Fruit fly (Drosophila melanogaster) S2 (cell line): ENCODE data around the gene mus312.

Experiments
- CG8478 ChIP-seq: fragments of >200 bp; optimal IDR thresholded peaks from 2 replicates; lab custom pipeline; 2018
- CTCF ChIP-seq, 2 experiments: fragments of >200 bp; optimal IDR thresholded peaks; 2 replicates each; lab custom pipeline; 2018

The mus312 gene

DNA sequence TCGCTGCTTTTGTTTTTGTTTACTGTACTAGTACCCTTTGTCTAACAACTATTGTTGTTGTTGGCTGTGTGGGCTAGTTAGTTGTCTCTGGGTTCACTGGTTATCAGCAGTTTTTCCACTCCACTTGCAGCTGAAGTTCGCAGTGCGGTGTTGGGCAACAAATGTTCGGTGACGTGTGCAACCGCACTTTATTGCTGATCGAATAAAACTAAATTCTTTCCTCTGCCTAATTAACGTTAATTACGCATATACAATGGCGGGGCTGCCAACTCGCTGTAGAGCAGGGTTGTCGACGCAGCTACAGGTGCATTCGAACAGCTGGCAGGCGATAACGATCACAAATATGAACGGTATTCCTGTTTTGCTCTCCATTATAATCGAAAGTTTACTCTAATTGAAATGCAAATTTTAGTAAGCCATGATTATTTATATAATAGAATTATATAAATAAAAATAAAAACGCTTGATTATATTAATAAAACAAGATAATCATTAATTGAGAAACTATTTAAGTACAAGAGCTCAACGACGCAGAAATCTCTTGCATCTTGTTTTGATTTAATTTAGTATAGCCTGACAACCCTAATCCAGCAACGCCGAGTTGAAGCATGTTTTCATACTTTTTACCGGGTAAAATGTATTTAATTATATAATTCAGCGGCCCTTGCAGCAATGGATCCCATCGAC lies at the start of gene mus312, which contains the start of the genes mrva and CG42307:
Gene mus312 (plus strand): TSS at position 566 of the 687 bp plus-strand sequence.
Gene mrva (minus strand): TSS at position 276 of the 687 bp plus-strand sequence.
Gene CG42307 (plus strand): TSS at position 566 of the 687 bp plus-strand sequence.
- no peak for TF ChIP-seq CTCF (optimal IDR thresholded peaks at IDR 0.05; lab: Kevin White, UChicago)
- no peak for TF ChIP-seq CG8478 (lab: Kevin White, UChicago)

DNA sequence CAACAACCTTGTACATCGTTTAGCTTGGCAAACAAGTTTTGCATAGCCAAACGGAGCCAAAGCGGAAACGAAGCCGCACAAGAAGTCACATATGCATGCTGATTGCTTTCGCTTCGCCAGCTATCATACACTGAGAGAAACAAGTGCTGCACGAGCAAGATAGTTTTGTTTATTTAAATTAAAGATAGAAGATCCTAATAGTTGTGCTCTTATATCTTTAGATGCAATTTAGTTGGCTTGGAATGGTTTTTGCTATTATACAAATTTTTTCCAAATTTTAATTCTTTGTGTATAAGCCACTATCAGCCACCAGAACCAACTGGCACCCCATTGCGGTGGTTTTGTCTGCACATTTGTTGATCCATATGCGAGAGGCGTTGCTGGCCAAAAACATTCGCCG lies 45.4 kb upstream of the mus312 start:
- no peak for TF ChIP-seq CTCF (optimal IDR thresholded peaks at IDR 0.05; lab: Kevin White, UChicago)
- no peak for TF ChIP-seq CG8478 (lab: Kevin White, UChicago)

DNA sequence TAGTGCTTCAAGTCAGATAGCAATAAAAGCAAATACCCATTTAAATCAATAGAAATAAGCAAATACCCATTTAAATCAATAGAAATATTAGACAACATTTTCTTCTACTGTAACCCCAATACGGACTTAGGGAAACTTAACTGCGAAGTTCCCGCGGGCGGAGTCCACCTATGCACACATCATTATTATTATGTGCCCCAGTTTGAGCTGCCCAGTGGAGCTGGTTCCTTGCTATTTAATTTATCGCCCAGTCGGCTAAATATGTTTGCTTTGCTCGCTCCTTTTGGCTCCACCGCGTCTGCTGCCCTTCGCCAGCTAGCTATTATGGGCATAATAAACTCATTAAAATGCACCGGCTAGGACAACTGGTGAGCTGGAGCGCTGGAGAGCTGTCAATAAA lies 28.3 kb upstream of the mus312 start:
- TF ChIP-seq CG8478 (lab: Kevin White, UChicago) = no peak
- TF ChIP-seq CTCF (optimal IDR thresholded peaks at IDR 0.05; lab: Kevin White, UChicago) = no peak

DNA sequence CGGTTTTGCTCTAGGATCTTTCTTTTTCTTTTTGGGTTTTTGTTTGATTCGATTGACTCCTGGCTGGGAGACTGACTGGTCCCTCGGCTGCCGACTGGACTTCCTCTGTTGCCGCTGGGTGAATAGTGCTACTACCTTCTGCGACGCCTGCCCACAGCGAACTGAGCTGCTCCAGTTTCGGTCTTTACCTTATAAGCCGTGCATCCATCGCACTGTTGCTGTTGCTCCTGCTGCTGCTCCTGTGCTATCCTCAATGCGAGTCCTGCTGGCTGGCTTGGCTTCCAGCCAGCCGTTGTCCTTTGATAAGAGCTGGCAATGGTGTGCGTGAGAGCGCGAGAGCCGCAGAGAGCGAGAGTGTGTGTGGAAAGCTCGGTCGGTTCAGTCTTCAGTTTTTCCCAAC lies 16.2 kb upstream of the mus312 start, which contains the start of gene unc-13-4A:
Gene unc-13-4A (minus strand): TSS at position 143 of the 400 bp plus-strand sequence.
- TF ChIP-seq CTCF (optimal IDR thresholded peaks at IDR 0.05; lab: Kevin White, UChicago) (no peak), CG8478 (lab: Kevin White, UChicago) (no peak)

DNA sequence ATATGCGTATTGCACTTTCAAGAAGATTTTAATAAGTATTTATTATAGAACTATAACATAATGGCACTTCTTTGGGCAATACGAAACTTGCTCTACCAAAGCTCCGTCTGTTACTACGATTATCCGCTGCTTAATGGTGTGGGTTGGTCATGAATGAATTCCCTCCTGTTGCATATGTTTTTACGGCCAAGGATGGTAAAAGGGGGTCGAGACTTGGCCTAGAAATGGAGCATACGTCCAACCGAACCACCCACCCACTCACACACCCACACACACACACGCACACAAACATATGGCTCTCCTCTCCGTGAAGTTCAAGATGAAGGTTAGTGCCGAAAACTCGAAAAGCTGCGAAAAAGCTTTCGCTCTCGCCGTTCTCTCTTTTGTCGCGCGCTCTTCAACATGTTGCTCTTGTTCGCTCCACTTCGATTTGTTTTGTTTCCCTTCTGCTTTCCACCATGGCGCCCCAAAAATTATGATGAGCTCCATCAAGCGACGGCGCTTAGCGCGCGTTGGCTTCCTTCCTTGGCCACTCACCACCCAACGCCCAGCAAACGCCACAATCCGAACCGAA lies 15.3 kb upstream of the mus312 start:
- TF ChIP-seq CG8478 (lab: Kevin White, UChicago) (no peak), CTCF (optimal IDR thresholded peaks at IDR 0.05; lab: Kevin White, UChicago) (no peak)

DNA sequence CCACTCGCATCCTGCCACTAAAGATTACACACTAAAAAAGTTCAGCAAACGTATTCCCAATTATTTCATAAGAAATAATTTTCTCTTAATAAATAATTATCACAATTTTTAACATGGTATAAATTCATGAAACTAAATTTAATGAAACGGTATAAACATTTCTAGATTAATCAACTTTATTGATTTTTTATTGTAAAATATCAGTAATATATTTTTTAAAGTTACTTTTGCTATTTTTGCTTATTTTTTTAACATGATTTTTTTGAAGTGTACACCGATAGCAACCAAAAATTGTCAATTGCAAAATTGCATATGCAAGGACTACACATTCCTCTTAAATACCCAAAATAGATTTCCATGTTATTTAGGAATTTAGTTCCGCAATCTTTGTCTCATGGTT lies 14.8 kb upstream of the mus312 start:
- TF ChIP-seq CG8478 (lab: Kevin White, UChicago) = no peak
- TF ChIP-seq CTCF (optimal IDR thresholded peaks at IDR 0.05; lab: Kevin White, UChicago) = no peak

DNA sequence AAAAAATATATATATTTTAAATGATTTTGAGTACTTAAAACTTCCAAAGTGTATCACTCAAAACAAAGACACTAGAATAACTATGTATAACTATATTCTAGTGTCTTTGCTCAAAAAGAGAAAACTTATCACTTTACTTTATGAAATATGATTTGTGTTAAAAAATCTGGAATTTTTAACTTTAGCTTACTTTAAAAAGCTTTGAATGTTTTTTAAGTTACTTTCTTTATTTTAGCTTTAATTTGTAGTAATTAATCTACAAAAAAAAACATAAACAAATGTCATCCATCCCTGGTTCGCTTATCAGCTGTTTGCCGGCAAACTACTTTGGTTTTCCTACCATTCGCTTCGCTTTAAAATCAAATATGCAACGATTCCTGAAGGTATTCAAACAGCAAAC lies 9.2 kb upstream of the mus312 start, which contains the start of gene CG8607:
Gene CG8607 (plus strand): TSS at position 301 of the 400 bp plus-strand sequence.
- TF ChIP-seq CTCF (optimal IDR thresholded peaks at IDR 0.05; lab: Kevin White, UChicago) (no peak), CG8478 (lab: Kevin White, UChicago) (no peak)

DNA sequence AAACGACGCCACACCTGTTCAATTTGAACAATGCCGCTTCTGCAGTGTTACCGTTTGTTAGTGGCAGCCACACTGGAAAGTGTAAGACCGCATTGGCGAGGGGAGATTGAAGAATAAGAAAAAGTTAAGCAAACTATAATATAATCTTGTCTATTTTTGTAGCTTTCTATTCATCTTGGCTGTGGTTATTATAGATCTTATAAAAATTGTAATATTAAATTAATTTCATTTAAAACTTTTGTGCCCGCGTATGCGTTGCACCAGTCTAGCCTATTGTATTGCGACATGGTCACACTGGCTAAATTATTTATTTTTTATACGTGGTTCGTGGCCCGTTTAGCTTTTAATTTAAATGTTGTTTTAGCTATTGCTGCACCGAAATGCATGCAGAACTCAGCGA lies 5.6 kb upstream of the mus312 start, which contains the start of the genes RhoGEF4 and Rint1:
Gene RhoGEF4 (minus strand): TSS at position 64 of the 400 bp plus-strand sequence.
Gene Rint1 (plus strand): TSS at position 272 of the 400 bp plus-strand sequence.
- TF ChIP-seq CTCF (optimal IDR thresholded peaks at IDR 0.05; lab: Kevin White, UChicago) (no peak), CG8478 (lab: Kevin White, UChicago) (no peak)

DNA sequence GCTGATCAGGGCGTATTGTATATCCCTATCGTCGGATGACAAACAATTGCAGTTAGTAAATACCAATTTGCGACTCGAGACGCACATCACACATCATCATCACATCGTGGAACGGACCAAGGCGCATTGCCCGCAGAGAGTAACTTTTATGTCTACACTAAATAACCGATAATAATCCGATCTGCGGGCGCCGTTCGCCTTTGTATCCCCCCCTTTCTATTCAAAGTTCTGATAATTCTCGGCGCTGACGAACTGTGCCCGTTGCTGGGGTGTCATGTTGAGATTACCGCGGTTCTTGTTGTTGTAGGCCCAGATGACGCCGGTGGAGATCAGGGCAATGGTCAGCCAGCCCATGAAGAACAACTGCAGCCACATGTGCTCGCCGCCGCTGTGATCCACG lies 2.3 kb upstream of the mus312 start:
- no peak for TF ChIP-seq CG8478 (lab: Kevin White, UChicago)
- no peak for TF ChIP-seq CTCF (optimal IDR thresholded peaks at IDR 0.05; lab: Kevin White, UChicago)

DNA sequence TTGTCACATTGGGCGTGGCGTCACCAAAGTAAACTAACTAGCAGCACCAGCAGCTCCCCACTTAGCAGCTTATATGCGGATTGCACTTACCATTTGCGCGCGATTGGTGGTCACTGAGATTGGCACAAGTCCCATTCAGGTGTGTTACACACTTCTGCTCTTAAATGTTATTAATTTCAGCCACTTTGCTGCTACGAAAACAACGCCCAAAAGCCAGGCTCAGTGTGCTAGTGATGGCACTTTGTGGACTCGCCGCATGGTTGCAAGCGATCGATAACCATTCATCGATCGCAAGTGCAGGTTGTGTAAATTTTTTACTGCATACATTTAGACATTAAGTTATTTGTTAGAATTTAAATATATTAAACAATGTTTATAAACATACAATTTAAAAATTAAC lies 6.1 kb downstream of the mus312 start, which contains the start of the genes wrm1 and wrm2:
Gene wrm1 (minus strand): TSS at position 237 of the 400 bp plus-strand sequence.
Gene wrm2 (minus strand): TSS at position 237 of the 400 bp plus-strand sequence.
- TF ChIP-seq CG8478 (lab: Kevin White, UChicago) = no peak
- no peak for TF ChIP-seq CTCF (optimal IDR thresholded peaks at IDR 0.05; lab: Kevin White, UChicago)

DNA sequence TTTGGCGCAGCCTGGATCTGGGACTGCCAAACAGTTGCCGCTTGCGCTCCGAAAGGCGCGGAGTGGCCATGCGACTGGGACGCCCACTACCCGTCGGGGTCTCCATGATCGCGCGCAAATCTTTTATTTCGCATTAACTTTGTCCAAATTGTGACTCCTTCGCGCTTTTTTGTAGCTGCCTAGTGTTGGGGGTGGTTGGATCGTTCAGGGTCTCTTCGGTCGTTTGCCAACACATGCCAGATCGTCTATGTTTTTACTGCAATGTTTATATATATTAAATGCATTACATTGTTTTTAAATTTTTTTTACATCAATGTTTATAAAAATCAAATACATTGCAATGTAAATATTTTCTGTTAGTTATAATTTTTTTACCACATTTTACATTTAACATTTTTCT lies 9.9 kb downstream of the mus312 start:
- TF ChIP-seq CG8478 (lab: Kevin White, UChicago) (no peak), CTCF (optimal IDR thresholded peaks at IDR 0.05; lab: Kevin White, UChicago) (no peak)

DNA sequence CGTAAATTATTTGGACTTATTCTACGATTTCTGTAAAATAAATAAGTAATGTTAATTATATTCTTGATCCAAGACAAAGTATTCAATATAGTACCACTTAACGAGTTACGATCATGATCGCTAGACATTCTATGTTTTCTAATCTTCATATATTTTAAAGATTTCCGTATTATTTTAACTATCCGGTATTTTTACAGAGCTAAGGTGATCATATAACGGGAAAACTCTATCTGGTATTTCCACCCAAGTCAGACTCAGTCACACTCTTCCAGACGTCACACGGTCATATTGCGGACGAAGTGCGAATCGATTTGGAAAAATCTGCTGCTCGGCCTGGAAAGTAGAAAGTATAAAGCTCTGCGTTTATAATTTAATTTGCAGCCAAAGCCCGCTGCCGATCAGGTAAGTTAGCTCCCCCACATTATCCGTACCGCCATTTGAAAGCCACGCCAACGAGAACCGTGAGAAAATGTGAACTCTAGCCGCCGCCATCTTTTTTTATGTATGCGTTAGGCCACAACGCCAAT lies 10.3 kb downstream of the mus312 start, which contains the start of the genes lark and eco:
Gene lark (plus strand): TSS at position 51 of the 527 bp plus-strand sequence.
Gene eco (minus strand): TSS at position 125 of the 527 bp plus-strand sequence.
- no peak for TF ChIP-seq CTCF (optimal IDR thresholded peaks at IDR 0.05; lab: Kevin White, UChicago)
- TF ChIP-seq CG8478 (lab: Kevin White, UChicago) = no peak

DNA sequence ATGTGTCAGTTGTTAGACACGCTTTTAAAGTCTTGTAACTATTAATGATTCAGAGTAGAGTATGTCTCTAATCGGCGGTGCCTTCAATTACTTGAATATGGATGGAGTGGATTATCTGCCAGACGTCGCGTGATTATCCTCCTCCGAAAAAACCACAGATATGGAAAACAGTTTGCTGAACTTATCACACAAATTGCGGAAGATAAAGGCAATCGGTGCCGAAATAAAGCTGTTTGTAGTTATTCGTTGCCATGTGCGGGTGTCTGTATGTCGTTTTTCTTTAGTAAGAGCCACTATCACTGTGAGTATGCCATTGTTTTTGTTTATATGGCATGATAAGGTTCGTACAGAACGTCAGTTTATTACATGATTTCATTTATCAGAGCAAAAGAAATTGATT lies 15.1 kb downstream of the mus312 start:
- no peak for TF ChIP-seq CG8478 (lab: Kevin White, UChicago)
- TF ChIP-seq CTCF (optimal IDR thresholded peaks at IDR 0.05; lab: Kevin White, UChicago) = no peak

DNA sequence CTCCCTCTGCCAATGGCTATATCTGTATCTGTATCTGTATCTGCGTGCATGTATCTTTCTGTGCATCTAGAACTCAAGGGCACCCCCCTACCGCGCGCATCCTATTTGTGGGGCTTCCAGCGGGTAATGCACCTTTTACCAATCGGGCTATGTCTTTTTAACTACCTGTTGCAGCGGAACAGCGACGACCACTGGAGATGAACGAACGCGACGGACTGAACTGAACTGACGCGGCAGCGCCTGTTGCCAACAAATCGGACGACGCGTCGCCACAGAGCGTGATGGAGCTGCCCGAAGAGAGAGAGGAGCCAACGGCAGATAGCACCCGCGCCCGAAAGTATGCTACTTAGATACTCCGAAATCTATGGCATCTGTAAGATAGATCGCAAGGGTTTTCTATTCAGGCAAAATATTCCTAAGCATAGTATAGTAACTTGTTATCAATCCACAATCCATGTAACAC lies 16.1 kb downstream of the mus312 start, which contains the start of gene Cln7:
Gene Cln7 (minus strand): TSS at position 219 of the 463 bp plus-strand sequence.
- TF ChIP-seq CG8478 (lab: Kevin White, UChicago) (no peak), CTCF (optimal IDR thresholded peaks at IDR 0.05; lab: Kevin White, UChicago) (no peak)
